Fruit fly (Drosophila melanogaster) whole organism, embryonic: ENCODE results near the gene CG43750.

Experiments used
- Antp ChIP-seq: fragments of 200-800 bp; sonication (Bioruptor generic); optimal IDR thresholded peaks from 3 replicates; lab custom pipeline; 2016; ENCODE audit warnings: missing biosample characterization, missing genetic modification characterization
- Awh ChIP-seq: fragments of 200-800 bp; sonication (Bioruptor generic); IDR thresholded peaks from 2 replicates; pipeline ENCODE4, ENCODE4 v1.3.6; 2022; ENCODE audit warnings: missing biosample characterization, missing genetic modification characterization
- CG10431 ChIP-seq: fragments of 200-800 bp; sonication (Bioruptor generic); optimal IDR thresholded peaks from 3 replicates; lab custom pipeline; 2018; ENCODE audit warnings: missing biosample characterization, mild to moderate bottlenecking, missing genetic modification characterization
- CG10979 ChIP-seq: fragments of 200-800 bp; sonication (Bioruptor generic); optimal IDR thresholded peaks from 2 replicates; lab custom pipeline; 2018; ENCODE audit warnings: missing biosample characterization, mild to moderate bottlenecking, missing genetic modification characterization, moderate library complexity
- CG11398 ChIP-seq: fragments of 200-800 bp; sonication (Bioruptor generic); optimal IDR thresholded peaks from 2 replicates; lab custom pipeline; 2016; ENCODE audit warnings: missing biosample characterization, missing genetic modification characterization
- CG14050 ChIP-seq: fragments of 200-800 bp; sonication (Bioruptor generic); IDR thresholded peaks from 3 replicates; pipeline ENCODE4 v1.3.6; 2022; ENCODE audit warnings: missing biosample characterization, missing genetic modification characterization
- CG15601 ChIP-seq: fragments of 200-800 bp; sonication (Bioruptor generic); optimal IDR thresholded peaks from 3 replicates; lab custom pipeline; 2019; ENCODE audit warnings: missing biosample characterization, mild to moderate bottlenecking, missing genetic modification characterization, moderate library complexity
- CG17186 ChIP-seq: fragments of 200-800 bp; sonication (Bioruptor generic); optimal IDR thresholded peaks from 3 replicates; lab custom pipeline; 2017; ENCODE audit warnings: missing biosample characterization, missing genetic modification reagents, missing genetic modification characterization
- CG17802 ChIP-seq: fragments of 200-800 bp; sonication (Bioruptor generic); optimal IDR thresholded peaks from 2 replicates; lab custom pipeline; 2018; ENCODE audit warnings: missing biosample characterization, mild to moderate bottlenecking, missing genetic modification characterization, moderate library complexity
- CG2875 ChIP-seq: fragments of 200-800 bp; sonication (Bioruptor generic); optimal IDR thresholded peaks from 2 replicates; lab custom pipeline; 2017; ENCODE audit warnings: missing biosample characterization, mild to moderate bottlenecking, missing genetic modification characterization, missing genetic modification reagents
- CG34224 ChIP-seq: fragments of 200-800 bp; sonication (Bioruptor generic); IDR thresholded peaks from 3 replicates; pipeline ENCODE4 v1.3.6; 2022; ENCODE audit warnings: missing biosample characterization, missing genetic modification characterization; ENCODE audit not compliant: partially characterized antibody
- CG4328 ChIP-seq: fragments of 200-800 bp; sonication (Bioruptor generic); optimal IDR thresholded peaks from 3 replicates; lab custom pipeline; 2017; ENCODE audit warnings: missing biosample characterization, missing genetic modification reagents, missing genetic modification characterization
- CG4617 ChIP-seq: fragments of 200-800 bp; sonication (Bioruptor generic); optimal IDR thresholded peaks from 3 replicates; lab custom pipeline; 2016; ENCODE audit warnings: missing biosample characterization, missing genetic modification characterization, borderline replicate concordance
- CG5953 ChIP-seq: fragments of 200-800 bp; sonication (Bioruptor generic); IDR thresholded peaks from 2 replicates; pipeline ENCODE4 v1.3.6; 2022; ENCODE audit warnings: missing biosample characterization, missing genetic modification characterization
- CG7786 ChIP-seq: fragments of 200-800 bp; sonication (Bioruptor generic); optimal IDR thresholded peaks from 2 replicates; lab custom pipeline; 2016; ENCODE audit warnings: missing biosample characterization, missing genetic modification characterization
- CG9727 ChIP-seq: fragments of 200-800 bp; sonication (Bioruptor generic); optimal IDR thresholded peaks from 3 replicates; lab custom pipeline; 2017; ENCODE audit warnings: missing biosample characterization, mild to moderate bottlenecking, missing genetic modification characterization
- Camta ChIP-seq: fragments of 200-800 bp; sonication (Bioruptor generic); optimal IDR thresholded peaks from 2 replicates; lab custom pipeline; 2016; ENCODE audit warnings: missing biosample characterization, missing genetic modification characterization
- D ChIP-seq, 2 experiments: fragments of 200-800 bp in 1 of 2; fragments of >200 bp in 1 of 2; sonication (Bioruptor generic) in 1 of 2; optimal IDR thresholded peaks; 2 replicates in 1 of 2; 3 replicates in 1 of 2; lab custom pipeline; 2017; ENCODE audit warnings: mild to moderate bottlenecking in 1 of 2, missing biosample characterization in 1 of 2, missing genetic modification characterization in 1 of 2, missing genetic modification reagents in 1 of 2
- D19B ChIP-seq: fragments of 200-800 bp; sonication (Bioruptor generic); optimal IDR thresholded peaks from 2 replicates; lab custom pipeline; 2017; ENCODE audit warnings: missing biosample characterization, mild to moderate bottlenecking, missing genetic modification characterization
- Dip3 ChIP-seq: fragments of 200-800 bp; sonication (Bioruptor generic); optimal IDR thresholded peaks from 3 replicates; lab custom pipeline; 2016; ENCODE audit warnings: missing biosample characterization, missing genetic modification characterization
- E2f2 ChIP-seq: fragments of 200-800 bp; sonication (Bioruptor generic); IDR thresholded peaks from 2 replicates; pipeline ENCODE4 v1.3.6; 2022; ENCODE audit warnings: missing biosample characterization, missing genetic modification characterization
- HLH4C ChIP-seq: fragments of 200-800 bp; sonication (Bioruptor generic); IDR thresholded peaks from 3 replicates; pipeline ENCODE4 v1.3.6; 2022; ENCODE audit warnings: missing biosample characterization, missing genetic modification characterization; ENCODE audit not compliant: partially characterized antibody
- Hand ChIP-seq: fragments of 200-800 bp; sonication (Bioruptor generic); optimal IDR thresholded peaks from 2 replicates; lab custom pipeline; 2017; ENCODE audit warnings: mild to moderate bottlenecking, missing biosample characterization, missing genetic modification reagents, missing genetic modification characterization
- Hr39 ChIP-seq: fragments of >200 bp; optimal IDR thresholded peaks from 2 replicates; lab custom pipeline; 2017
- Rx ChIP-seq: fragments of 200-800 bp; sonication (Bioruptor generic); IDR thresholded peaks from 2 replicates; pipeline ENCODE4 v1.3.6; 2022; ENCODE audit warnings: missing biosample characterization, missing genetic modification characterization
- Sry-β ChIP-seq: fragments of 200-800 bp; sonication (Bioruptor generic); optimal IDR thresholded peaks from 2 replicates; lab custom pipeline; 2018; ENCODE audit warnings: missing biosample characterization, mild to moderate bottlenecking, missing genetic modification characterization, moderate library complexity
- Ssrp ChIP-seq: fragments of 200-800 bp; sonication (Bioruptor generic); optimal IDR thresholded peaks from 2 replicates; lab custom pipeline; 2018; ENCODE audit warnings: missing biosample characterization, mild to moderate bottlenecking, missing genetic modification characterization, moderate library complexity
- Stat92E ChIP-seq, 3 experiments: fragments of >200 bp in 2 of 3; fragments of 200-800 bp in 1 of 3; sonication (Bioruptor generic) in 1 of 3; optimal IDR thresholded peaks; 2 replicates each; lab custom pipeline; 2017 to 2019; ENCODE audit warnings: missing biosample characterization in 3 of 3, missing genetic modification characterization in 3 of 3, mild to moderate bottlenecking in 1 of 3, moderate library complexity in 1 of 3
- chinmo ChIP-seq: fragments of 200-800 bp; sonication (Bioruptor generic); IDR thresholded peaks from 4 replicates; pipeline ENCODE4 v1.3.6; 2022; ENCODE audit warnings: missing biosample characterization, missing genetic modification characterization; ENCODE audit not compliant: partially characterized antibody
- chm ChIP-seq: fragments of 200-800 bp; sonication (Bioruptor generic); IDR thresholded peaks from 2 replicates; pipeline ENCODE4 v1.3.6; 2022; ENCODE audit warnings: missing biosample characterization, missing genetic modification characterization
- crol ChIP-seq: fragments of 200-800 bp; sonication (Bioruptor generic); IDR thresholded peaks from 2 replicates; pipeline ENCODE4 v1.3.6; 2022; ENCODE audit warnings: missing biosample characterization, missing genetic modification characterization
- dan ChIP-seq: fragments of 200-800 bp; sonication (Bioruptor generic); IDR thresholded peaks from 2 replicates; pipeline ENCODE4 v1.3.6; 2022; ENCODE audit warnings: missing biosample characterization, missing genetic modification characterization
- danr ChIP-seq: fragments of 200-800 bp; sonication (Bioruptor generic); IDR thresholded peaks from 2 replicates; pipeline ENCODE4 v1.3.6; 2022; ENCODE audit warnings: missing biosample characterization, missing genetic modification characterization
- dpn ChIP-seq, 2 experiments: fragments of 200-800 bp; sonication (Bioruptor generic); optimal IDR thresholded peaks; 3 replicates each; lab custom pipeline; 2016; ENCODE audit warnings: missing biosample characterization in 2 of 2, missing genetic modification characterization in 2 of 2
- ems ChIP-seq: fragments of 200-800 bp; sonication (Bioruptor generic); optimal IDR thresholded peaks from 3 replicates; lab custom pipeline; 2016; ENCODE audit warnings: missing biosample characterization, missing genetic modification characterization
- fd102C ChIP-seq: fragments of 200-800 bp; sonication (Bioruptor generic); optimal IDR thresholded peaks from 2 replicates; lab custom pipeline; 2018; ENCODE audit warnings: missing biosample characterization, mild to moderate bottlenecking, missing genetic modification characterization, moderate library complexity
- her ChIP-seq: fragments of 200-800 bp; sonication (Bioruptor generic); optimal IDR thresholded peaks from 2 replicates; lab custom pipeline; 2016; ENCODE audit warnings: missing biosample characterization, missing genetic modification characterization
- lola ChIP-seq, 3 experiments: fragments of >200 bp in 2 of 3; fragments of 200-800 bp in 1 of 3; sonication (Bioruptor generic) in 1 of 3; optimal IDR thresholded peaks; 2 replicates each; lab custom pipeline; 2017 to 2019; ENCODE audit warnings: missing biosample characterization in 3 of 3, missing genetic modification characterization in 3 of 3, mild to moderate bottlenecking in 1 of 3, moderate library complexity in 1 of 3
- lov ChIP-seq, 2 experiments: fragments of 200-800 bp in 1 of 2; fragments of >200 bp in 1 of 2; sonication (Bioruptor generic) in 1 of 2; IDR thresholded peaks in 1 of 2; optimal IDR thresholded peaks in 1 of 2; 2 replicates in 1 of 2; 3 replicates in 1 of 2; pipeline versions ENCODE4 v1.3.6 to Lab custom; 2017 to 2022; ENCODE audit warnings: missing biosample characterization in 1 of 2, missing genetic modification characterization in 1 of 2
- nerfin-1 ChIP-seq: fragments of 200-800 bp; sonication (Bioruptor generic); optimal IDR thresholded peaks from 3 replicates; lab custom pipeline; 2019; ENCODE audit warnings: missing biosample characterization, mild to moderate bottlenecking, missing genetic modification characterization, moderate library complexity
- pan ChIP-seq, 4 experiments: fragments of >200 bp in 3 of 4; fragments of 200-800 bp in 1 of 4; sonication (Bioruptor generic) in 1 of 4; optimal IDR thresholded peaks in 3 of 4; IDR thresholded peaks in 1 of 4; 2 replicates each; pipeline versions ENCODE4 v1.3.6 to Lab custom; 2017 to 2022; ENCODE audit warnings: missing biosample characterization in 2 of 4, missing genetic modification characterization in 2 of 4, mixed read lengths in 1 of 4
- row ChIP-seq: fragments of 200-800 bp; sonication (Bioruptor generic); IDR thresholded peaks from 3 replicates; pipeline ENCODE4 v1.3.6; 2022; ENCODE audit warnings: missing biosample characterization, missing genetic modification characterization
- seq ChIP-seq: fragments of 200-800 bp; sonication (Bioruptor generic); IDR thresholded peaks from 2 replicates; pipeline ENCODE4 v1.3.6; 2022; ENCODE audit warnings: missing biosample characterization, missing genetic modification characterization
- shn ChIP-seq: fragments of 200-800 bp; sonication (Bioruptor generic); optimal IDR thresholded peaks from 3 replicates; lab custom pipeline; 2016; ENCODE audit warnings: missing biosample characterization, missing genetic modification characterization
- sna ChIP-seq: fragments of 200-800 bp; sonication (Bioruptor generic); IDR thresholded peaks from 2 replicates; pipeline ENCODE4 v1.3.6; 2022; ENCODE audit warnings: missing biosample characterization, missing genetic modification characterization; ENCODE audit not compliant: partially characterized antibody
- sug ChIP-seq: fragments of 200-800 bp; optimal IDR thresholded peaks from 2 replicates; lab custom pipeline; 2019; ENCODE audit warnings: missing biosample characterization, mild to moderate bottlenecking, missing genetic modification characterization, moderate library complexity
- usp ChIP-seq: fragments of >200 bp; optimal IDR thresholded peaks from 2 replicates; lab custom pipeline; 2017; ENCODE audit warnings: missing biosample characterization, missing genetic modification characterization
- yki ChIP-seq: fragments of >200 bp; optimal IDR thresholded peaks from 3 replicates; lab custom pipeline; 2018

The CG43750 gene

dm6 chr2L:2363626-2364147 lies 26.8 kb downstream of the CG43750 start (continued):
- no peak for TF ChIP-seq dan (GFP tag; lab: Robert Waterston, UW)
- TF ChIP-seq nerfin-1: peak; percentile 90
- TF ChIP-seq HLH4C (GFP tag; lab: Robert Waterston, UW): no peak
- peak; percentile 68 for TF ChIP-seq ems (GFP tag; lab: Kevin White, UChicago)
- peak; percentile 79 for TF ChIP-seq CG10431 (GFP tag; lab: Kevin White, UChicago)
- TF ChIP-seq lola (GFP tag; optimal IDR thresholded peaks at IDR 0.05; lab: Kevin White, UChicago): peak in 1 of 3 experiments; percentile 90
- no peak for TF ChIP-seq usp
- TF ChIP-seq CG4328 (GFP tag; lab: Kevin White, UChicago): peak; percentile 85
- TF ChIP-seq dpn (GFP tag; optimal IDR thresholded peaks at IDR 0.05; lab: Kevin White, UChicago): peak; percentile 74 to 86
- TF ChIP-seq Camta (GFP tag; lab: Kevin White, UChicago): peak; percentile 72
- no peak for TF ChIP-seq CG7786 (GFP tag; lab: Kevin White, UChicago)
- TF ChIP-seq pan (optimal IDR thresholded peaks at IDR 0.05; lab: Kevin White, UChicago): no peak
- peak in 1 of 2 experiments; percentile 89 for TF ChIP-seq pan (GFP tag; optimal IDR thresholded peaks at IDR 0.05 in 1 of 2, IDR thresholded peaks at IDR 0.05 in 1 of 2)
- TF ChIP-seq chm (GFP tag; lab: Robert Waterston, UW): peak; percentile 87
- TF ChIP-seq CG14050: peak; percentile 84
- TF ChIP-seq CG5953: 0 out of 2 replicates have a peak, but pooled peaks have one; percentile 49
- no peak for TF ChIP-seq yki
- peak; percentile 26 for TF ChIP-seq Antp
- peak; percentile 77 for TF ChIP-seq Awh (GFP tag; lab: Robert Waterston, UW)
- TF ChIP-seq D (optimal IDR thresholded peaks at IDR 0.05; lab: Kevin White, UChicago): no peak
- TF ChIP-seq D (GFP tag; optimal IDR thresholded peaks at IDR 0.05; lab: Kevin White, UChicago): peak; percentile 79
- TF ChIP-seq Stat92E (GFP tag; optimal IDR thresholded peaks at IDR 0.05; lab: Kevin White, UChicago): peak in 1 of 3 experiments; percentile 17
- peak; percentile 89 for TF ChIP-seq Ssrp (tag; lab: Kevin White, UChicago)
- TF ChIP-seq CG9727 (GFP tag; lab: Kevin White, UChicago): peak; percentile 90
- TF ChIP-seq CG10979: peak; percentile 92
- peak; percentile 92 for TF ChIP-seq row (GFP tag; lab: Robert Waterston, UW)
- TF ChIP-seq CG2875 (GFP tag; lab: Kevin White, UChicago): peak; percentile 88
- peak; percentile 79 for TF ChIP-seq Hand (GFP tag; lab: Kevin White, UChicago)
- 0 out of 2 replicates have a peak, but pooled peaks have one; percentile 24 for TF ChIP-seq crol (GFP tag; lab: Robert Waterston, UW)
- TF ChIP-seq her (GFP tag; lab: Kevin White, UChicago): no peak
- peak; percentile 39 for TF ChIP-seq Dip3 (GFP tag; lab: Kevin White, UChicago)
- TF ChIP-seq chinmo (GFP tag; lab: Robert Waterston, UW): no peak
- TF ChIP-seq CG15601 (tag; lab: Kevin White, UChicago): peak; percentile 92
- TF ChIP-seq D19B: peak; percentile 73
- peak; percentile 4 for TF ChIP-seq CG17186 (GFP tag; lab: Kevin White, UChicago)
- TF ChIP-seq CG4617 (GFP tag; lab: Kevin White, UChicago): peak; percentile 40
- TF ChIP-seq sna (GFP tag; lab: Robert Waterston, UW): no peak
- TF ChIP-seq seq: peak; percentile 91
- TF ChIP-seq lov (optimal IDR thresholded peaks at IDR 0.05; lab: Kevin White, UChicago): no peak
- peak; percentile 75; the same call in 1 of the 3 replicates for TF ChIP-seq lov (GFP tag; IDR thresholded peaks at IDR 0.05; lab: Robert Waterston, UW)
- TF ChIP-seq shn: peak; percentile 41
- peak; percentile 64; the same call in 1 of the 2 replicates for TF ChIP-seq Rx (GFP tag; lab: Robert Waterston, UW)
- peak; percentile 61 for TF ChIP-seq E2f2
- peak; percentile 33 for TF ChIP-seq Sry-β (GFP tag; lab: Kevin White, UChicago)
- peak; percentile 49 for TF ChIP-seq danr (GFP tag; lab: Robert Waterston, UW)
- TF ChIP-seq CG34224 (GFP tag; lab: Robert Waterston, UW): no peak
- TF ChIP-seq Hr39 (lab: Kevin White, UChicago): no peak
- peak; percentile 78 for TF ChIP-seq sug (tag; lab: Kevin White, UChicago)
- no peak for TF ChIP-seq fd102C (GFP tag; lab: Kevin White, UChicago)
- no peak for TF ChIP-seq CG11398
- peak; percentile 57 for TF ChIP-seq CG17802 (tag; lab: Kevin White, UChicago)
